Fruit fly (Drosophila melanogaster) whole organism, embryonic: ENCODE data around the gene betaGlu.

Experiments
- CG14860 ChIP-seq: fragments of 200-800 bp; sonication (Bioruptor generic); IDR thresholded peaks from 3 replicates; pipeline ENCODE4 v1.3.6; 2022; ENCODE audit warnings: missing biosample characterization, missing genetic modification characterization; ENCODE audit not compliant: partially characterized antibody
- CG16813 ChIP-seq: fragments of 200-800 bp; sonication (Bioruptor generic); IDR thresholded peaks from 3 replicates; pipeline ENCODE4 v1.3.6; 2022; ENCODE audit warnings: missing biosample characterization, missing genetic modification characterization; ENCODE audit not compliant: partially characterized antibody
- CG42726 ChIP-seq: fragments of 200-800 bp; sonication (Bioruptor generic); IDR thresholded peaks from 2 replicates; pipeline ENCODE4 v1.3.6; 2022; ENCODE audit warnings: missing biosample characterization, missing genetic modification characterization; ENCODE audit not compliant: partially characterized antibody
- CG8478 ChIP-seq: fragments of >200 bp; optimal IDR thresholded peaks from 2 replicates; lab custom pipeline; 2018
- Camta ChIP-seq: fragments of 200-800 bp; sonication (Bioruptor generic); optimal IDR thresholded peaks from 2 replicates; lab custom pipeline; 2016; ENCODE audit warnings: missing biosample characterization, missing genetic modification characterization
- sens-2 ChIP-seq: fragments of 200-800 bp; sonication (Bioruptor generic); IDR thresholded peaks from 2 replicates; pipeline ENCODE4 v1.3.6; 2022; ENCODE audit warnings: missing biosample characterization, missing genetic modification characterization

DNA sequence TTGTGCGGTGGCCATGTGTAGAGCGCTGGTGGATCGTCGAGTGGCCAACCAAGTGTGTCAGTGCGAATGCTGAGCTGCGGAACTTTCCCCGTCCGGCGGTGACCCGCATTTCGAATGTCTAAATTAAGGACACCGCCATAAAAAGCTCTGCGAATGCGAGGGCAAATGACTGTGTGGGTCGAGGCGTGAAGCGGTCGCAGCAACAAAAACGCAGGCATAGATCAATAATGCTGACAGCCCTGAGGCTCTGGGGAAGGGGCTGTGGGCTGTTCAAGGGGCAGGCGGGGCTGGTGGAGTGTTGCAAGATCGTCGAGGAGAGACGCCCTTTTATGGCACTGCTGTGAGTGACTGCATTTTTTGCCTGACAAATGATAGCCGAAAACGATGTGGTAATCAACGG lies 52.2 kb downstream of the betaGlu start:
- TF ChIP-seq CG42726 (GFP tag; lab: Robert Waterston, UW) (no peak), sens-2 (GFP tag; lab: Robert Waterston, UW) (no peak), CG16813 (GFP tag; lab: Robert Waterston, UW) (no peak), CG14860 (GFP tag; lab: Robert Waterston, UW) (no peak), Camta (GFP tag; lab: Kevin White, UChicago) (no peak), CG8478 (lab: Kevin White, UChicago) (no peak)
